Worm (Caenorhabditis elegans) whole organism, L2 larva: ENCODE data around the gene C07G1.15.

ENCODE experiments used
- C34F6.9 ChIP-seq: fragments of 150-350 bp; optimal IDR thresholded peaks from 2 replicates; lab custom pipeline; 2014; ENCODE audit warnings: missing biosample characterization, missing genetic modification characterization
- R02D3.7 ChIP-seq: fragments of 150-350 bp; optimal IDR thresholded peaks from 2 replicates; lab custom pipeline; 2014; ENCODE audit warnings: missing biosample characterization, missing genetic modification characterization
- Y55F3AM.14 ChIP-seq: fragments of 200-800 bp; sonication (Bioruptor generic); optimal IDR thresholded peaks from 2 replicates; lab custom pipeline; 2018; ENCODE audit warnings: mild to moderate bottlenecking, missing genetic modification characterization, missing compliant biosample characterization
- ZK546.5 ChIP-seq: sonication (generic microtip); optimal IDR thresholded peaks from 2 replicates; lab custom pipeline; 2017; ENCODE audit warnings: missing biosample characterization, missing genetic modification characterization
- ama-1 ChIP-seq: fragments of 150-350 bp; optimal IDR thresholded peaks from 2 replicates; lab custom pipeline; 2018; ENCODE audit warnings: inconsistent platforms
- blmp-1 ChIP-seq: sonication (generic microtip); optimal IDR thresholded peaks from 2 replicates; lab custom pipeline; 2017; ENCODE audit warnings: missing genetic modification characterization, mild to moderate bottlenecking, missing compliant biosample characterization, antibody characterized with exemption, moderate library complexity; ENCODE audit not compliant: insufficient read depth
- ceh-16 ChIP-seq: fragments of 150-350 bp; optimal IDR thresholded peaks from 2 replicates; lab custom pipeline; 2014; ENCODE audit warnings: missing biosample characterization, missing genetic modification characterization
- ceh-82 ChIP-seq: fragments of 150-350 bp; optimal IDR thresholded peaks from 2 replicates; lab custom pipeline; 2014; ENCODE audit warnings: missing biosample characterization, missing genetic modification characterization
- crh-2 ChIP-seq: sonication (generic microtip); optimal IDR thresholded peaks from 2 replicates; lab custom pipeline; 2017; ENCODE audit warnings: missing biosample characterization, missing genetic modification characterization
- elt-1 ChIP-seq: fragments of 150-350 bp; optimal IDR thresholded peaks from 2 replicates; lab custom pipeline; 2014; ENCODE audit warnings: missing biosample characterization, missing genetic modification characterization
- fos-1 ChIP-seq: fragments of 150-350 bp; optimal IDR thresholded peaks from 2 replicates; lab custom pipeline; 2014; ENCODE audit warnings: missing biosample characterization, missing genetic modification characterization
- gmeb-1 ChIP-seq: fragments of 150-350 bp; optimal IDR thresholded peaks from 2 replicates; lab custom pipeline; 2014; ENCODE audit warnings: missing biosample characterization, missing genetic modification characterization
- lin-11 ChIP-seq: fragments of 150-350 bp; sonication (generic microtip); optimal IDR thresholded peaks from 2 replicates; lab custom pipeline; 2014; ENCODE audit warnings: missing biosample characterization, missing genetic modification characterization, inconsistent platforms, mixed read lengths
- lin-13 ChIP-seq: fragments of 150-350 bp; optimal IDR thresholded peaks from 2 replicates; lab custom pipeline; 2014; ENCODE audit warnings: missing biosample characterization, missing genetic modification reagents, missing genetic modification characterization
- lin-39 ChIP-seq: fragments of 150-350 bp; optimal IDR thresholded peaks from 2 replicates; lab custom pipeline; 2014; ENCODE audit warnings: missing biosample characterization, missing genetic modification reagents, missing genetic modification characterization
- lsy-2 ChIP-seq, 2 experiments: fragments of 150-350 bp in 1 of 2; sonication (generic microtip) in 1 of 2; optimal IDR thresholded peaks; 2 replicates each; lab custom pipeline; 2014 to 2017; ENCODE audit warnings: missing biosample characterization in 2 of 2, missing genetic modification characterization in 2 of 2
- mab-5 ChIP-seq: fragments of 150-350 bp; optimal IDR thresholded peaks from 2 replicates; lab custom pipeline; 2014; ENCODE audit warnings: missing biosample characterization, missing genetic modification characterization
- mdl-1 ChIP-seq, 2 experiments: fragments of 150-350 bp in 1 of 2; sonication (generic microtip) in 1 of 2; optimal IDR thresholded peaks; 2 replicates each; lab custom pipeline; 2017; ENCODE audit warnings: missing biosample characterization in 2 of 2, missing genetic modification characterization in 2 of 2
- nhr-10 ChIP-seq: sonication (generic microtip); optimal IDR thresholded peaks from 2 replicates; lab custom pipeline; 2017; ENCODE audit warnings: missing biosample characterization, missing genetic modification characterization
- nhr-129 ChIP-seq: fragments of 150-350 bp; optimal IDR thresholded peaks from 2 replicates; lab custom pipeline; 2014; ENCODE audit warnings: missing biosample characterization, missing genetic modification characterization
- nhr-21 ChIP-seq: fragments of 150-350 bp; optimal IDR thresholded peaks from 2 replicates; lab custom pipeline; 2014; ENCODE audit warnings: missing biosample characterization, missing genetic modification characterization
- nhr-23 ChIP-seq: fragments of 150-350 bp; optimal IDR thresholded peaks from 2 replicates; lab custom pipeline; 2014; ENCODE audit warnings: missing biosample characterization, missing genetic modification reagents, missing genetic modification characterization
- nhr-237 ChIP-seq: fragments of 150-350 bp; optimal IDR thresholded peaks from 2 replicates; lab custom pipeline; 2014; ENCODE audit warnings: missing biosample characterization, missing genetic modification characterization
- nhr-25 ChIP-seq: fragments of 150-350 bp; sonication (generic microtip); optimal IDR thresholded peaks from 3 replicates; lab custom pipeline; 2014; ENCODE audit warnings: missing biosample characterization, missing genetic modification characterization
- nhr-77 ChIP-seq: fragments of 150-350 bp; optimal IDR thresholded peaks from 2 replicates; lab custom pipeline; 2014; ENCODE audit warnings: missing biosample characterization, missing genetic modification characterization
- sem-4 ChIP-seq: fragments of 150-350 bp; optimal IDR thresholded peaks from 2 replicates; lab custom pipeline; 2014; ENCODE audit warnings: missing biosample characterization, missing genetic modification reagents, missing genetic modification characterization
- skn-1 ChIP-seq: sonication (generic microtip); optimal IDR thresholded peaks from 2 replicates; lab custom pipeline; 2017; ENCODE audit warnings: missing biosample characterization, missing genetic modification characterization
- sma-3 ChIP-seq: sonication (generic microtip); optimal IDR thresholded peaks from 2 replicates; lab custom pipeline; 2016; ENCODE audit warnings: missing genetic modification reagents, missing genetic modification characterization, missing compliant biosample characterization
- unc-39 ChIP-seq: fragments of 150-350 bp; optimal IDR thresholded peaks from 2 replicates; lab custom pipeline; 2014; ENCODE audit warnings: missing biosample characterization, missing genetic modification characterization
- unc-55 ChIP-seq: fragments of 150-350 bp; sonication (generic microtip); optimal IDR thresholded peaks from 3 replicates; lab custom pipeline; 2014; ENCODE audit warnings: missing biosample characterization, missing genetic modification reagents, missing genetic modification characterization
- unc-62 ChIP-seq: fragments of 150-350 bp; optimal IDR thresholded peaks from 2 replicates; lab custom pipeline; 2014; ENCODE audit warnings: missing biosample characterization, missing genetic modification reagents, missing genetic modification characterization
- zag-1 ChIP-seq: fragments of 150-350 bp; optimal IDR thresholded peaks from 2 replicates; lab custom pipeline; 2014; ENCODE audit warnings: missing biosample characterization, missing genetic modification characterization
- ztf-4 ChIP-seq: fragments of 150-350 bp; optimal IDR thresholded peaks from 2 replicates; lab custom pipeline; 2014; ENCODE audit warnings: missing biosample characterization, missing genetic modification characterization

C07G1.15 gene

DNA sequence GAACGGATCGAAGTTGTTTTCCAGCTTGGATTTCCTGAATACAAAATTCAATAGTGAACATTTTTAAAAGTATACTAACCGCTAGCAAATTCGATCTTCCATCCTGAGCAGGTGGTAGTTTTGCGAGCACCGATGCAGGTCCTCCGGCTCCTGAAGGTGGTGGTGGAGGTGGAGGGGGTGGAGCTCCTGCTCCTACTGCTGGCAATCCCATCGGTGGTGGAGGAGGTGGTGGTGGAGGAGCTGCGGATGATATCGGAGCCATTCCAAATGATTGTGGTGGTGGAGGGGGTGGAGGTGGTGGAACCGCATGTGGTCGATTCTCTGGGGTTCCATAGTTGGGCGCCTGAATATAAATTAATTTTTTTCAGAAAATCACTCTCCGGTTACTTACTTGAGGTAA, 19.9 kb downstream of the C07G1.15 start:
- no peak for TF ChIP-seq nhr-129 (tag; lab: Kevin White, UChicago)
- no peak for TF ChIP-seq fos-1 (tag; lab: Kevin White, UChicago)
- TF ChIP-seq nhr-23 (tag; lab: Kevin White, UChicago): no peak
- no peak for TF ChIP-seq gmeb-1
- no peak for TF ChIP-seq mdl-1 (tag; optimal IDR thresholded peaks at IDR 0.05; lab: Kevin White, UChicago)
- no peak for TF ChIP-seq lin-11
- no peak for TF ChIP-seq lin-39
- TF ChIP-seq ama-1 (lab: Kevin White, UChicago): no peak
- TF ChIP-seq unc-55 (GFP tag; lab: Kevin White, UChicago): no peak
- TF ChIP-seq unc-62 (GFP tag; lab: Kevin White, UChicago): no peak

DNA sequence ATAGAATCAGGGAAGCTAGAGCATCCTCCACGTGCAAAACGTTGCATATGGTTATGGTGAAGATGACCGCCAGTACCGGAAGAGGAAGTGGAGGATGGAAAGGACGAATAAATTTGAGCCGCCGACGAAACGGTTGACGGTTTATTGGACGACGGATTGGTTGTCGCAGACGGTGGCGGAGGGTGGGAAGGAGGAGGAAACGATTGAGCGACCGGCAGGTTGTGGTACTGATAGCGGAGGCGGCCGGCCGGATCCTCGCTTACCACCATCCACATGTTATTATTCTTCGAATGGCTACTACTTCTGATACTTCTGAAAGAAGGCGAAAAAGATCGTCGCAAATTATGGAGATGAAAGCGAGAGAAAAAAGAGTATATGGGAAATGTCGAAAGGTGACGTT, 23.1 kb downstream of the C07G1.15 start:
- TF ChIP-seq ama-1 (lab: Kevin White, UChicago) (no peak), ceh-82 (tag; lab: Kevin White, UChicago) (no peak), elt-1 (tag; lab: Kevin White, UChicago) (no peak), lsy-2 (tag; optimal IDR thresholded peaks at IDR 0.05; lab: Kevin White, UChicago) (no peak), nhr-25 (tag; lab: Kevin White, UChicago) (no peak), ZK546.5 (no peak), nhr-10 (tag; lab: Kevin White, UChicago) (no peak), lin-13 (no peak)

DNA sequence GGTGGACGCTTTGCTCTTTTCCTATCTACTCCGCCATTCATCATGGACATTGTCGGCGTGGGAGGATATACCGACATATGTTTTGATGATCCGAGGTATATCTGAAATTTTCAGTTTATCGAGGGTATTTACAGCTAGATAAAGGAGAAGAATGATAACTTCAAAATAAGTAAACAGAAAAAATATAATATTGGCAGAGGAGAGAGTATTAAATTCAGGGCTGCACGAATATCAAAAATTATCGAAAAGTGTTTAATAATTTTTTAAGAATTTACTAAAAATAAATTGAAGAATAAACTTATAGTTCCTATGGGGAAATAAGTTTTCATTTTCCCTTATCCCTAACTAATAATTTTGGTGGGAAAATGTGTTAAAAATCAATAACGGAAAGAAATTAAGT, 29.1 kb downstream of the C07G1.15 start, which contains the start of gene wsp-1:
wsp-1 (minus strand) TSS at position 101 of the 400 bp plus-strand sequence.
- no peak for TF ChIP-seq mdl-1 (tag; optimal IDR thresholded peaks at IDR 0.05; lab: Kevin White, UChicago)
- no peak for TF ChIP-seq sem-4 (tag; lab: Kevin White, UChicago)
- no peak for TF ChIP-seq nhr-21 (tag; lab: Kevin White, UChicago)
- TF ChIP-seq ama-1 (lab: Kevin White, UChicago): no peak
- TF ChIP-seq mab-5: no peak
- no peak for TF ChIP-seq Y55F3AM.14 (GFP tag; lab: Kevin White, UChicago)
- no peak for TF ChIP-seq sma-3 (GFP tag; lab: Kevin White, UChicago)
- TF ChIP-seq lin-11: no peak
- no peak for TF ChIP-seq skn-1 (tag; lab: Kevin White, UChicago)
- TF ChIP-seq nhr-25 (tag; lab: Kevin White, UChicago): no peak
- no peak for TF ChIP-seq unc-39 (tag; lab: Kevin White, UChicago)
- TF ChIP-seq nhr-10 (tag; lab: Kevin White, UChicago): no peak
- TF ChIP-seq, all 48 proteins: peak for 0

DNA sequence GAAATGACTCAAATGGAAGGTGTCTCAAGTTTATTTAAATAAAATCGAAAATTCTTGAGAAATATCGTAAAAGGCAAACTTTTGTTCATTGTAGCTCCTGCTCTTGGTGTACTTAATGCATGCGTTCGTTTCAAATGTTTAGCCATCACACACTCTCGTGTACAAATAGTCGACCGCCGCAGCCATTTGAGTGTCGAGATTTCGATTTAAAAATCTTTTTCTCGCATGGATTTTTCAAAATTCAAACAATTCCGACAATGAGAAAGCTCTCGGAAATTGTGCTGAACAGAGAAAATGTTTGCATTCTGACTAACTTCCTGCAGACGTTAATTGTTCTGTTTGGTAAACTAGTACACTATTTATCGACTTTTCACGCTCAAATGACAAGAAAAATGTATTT, 29.5 kb downstream of the C07G1.15 start:
- no peak for TF ChIP-seq nhr-237 (tag; lab: Kevin White, UChicago)
- TF ChIP-seq ceh-16: no peak

DNA sequence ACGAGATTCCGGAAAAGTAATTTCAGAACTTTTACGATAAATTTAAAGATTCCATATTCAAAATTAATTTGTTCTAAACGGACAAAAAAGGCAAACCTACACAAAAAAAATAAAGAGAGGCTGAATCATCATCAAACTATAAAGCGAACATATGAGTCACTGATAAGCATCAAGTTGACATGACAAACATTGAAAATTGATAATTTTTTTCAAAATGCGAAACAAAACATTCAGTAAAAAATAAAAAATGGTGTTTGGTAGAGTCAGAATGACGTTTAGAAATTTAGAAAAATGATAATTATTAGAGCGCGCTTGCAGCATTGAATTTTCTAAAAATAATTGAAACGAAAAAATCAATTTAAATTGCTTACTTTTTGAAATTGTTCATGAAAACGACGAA, 30.1 kb downstream of the C07G1.15 start:
- TF ChIP-seq crh-2 (peak; percentile 8), fos-1 (tag; lab: Kevin White, UChicago) (peak; percentile 94), unc-55 (GFP tag; lab: Kevin White, UChicago) (no peak)

DNA sequence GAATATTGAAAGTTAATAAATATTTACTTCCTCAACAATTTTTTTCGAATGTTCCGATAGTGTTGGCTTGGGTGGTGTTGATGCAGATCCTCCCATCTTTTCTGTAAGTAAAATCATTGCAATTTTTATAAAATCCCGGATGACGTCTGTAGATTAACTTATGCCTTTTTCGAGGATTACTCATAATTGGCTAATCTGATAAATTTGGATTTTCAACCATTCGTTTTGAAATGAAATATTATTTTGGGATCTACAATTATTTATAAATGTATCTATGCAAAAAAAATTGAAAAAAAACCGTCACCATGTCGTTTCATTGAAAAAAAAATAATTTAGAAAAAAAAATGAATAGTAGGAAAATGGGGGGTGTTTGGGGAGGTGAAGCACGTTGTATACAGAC, 31.4 kb downstream of the C07G1.15 start, which contains the start of gene glrx-22:
glrx-22 (minus strand) TSS at position 101 of the 400 bp plus-strand sequence.
- TF ChIP-seq nhr-237 (tag; lab: Kevin White, UChicago): no peak
- no peak for TF ChIP-seq unc-39 (tag; lab: Kevin White, UChicago)
- no peak for TF ChIP-seq crh-2
- TF ChIP-seq blmp-1 (tag; lab: Kevin White, UChicago): no peak
- TF ChIP-seq R02D3.7 (tag; lab: Kevin White, UChicago): no peak
- TF ChIP-seq zag-1 (tag; lab: Kevin White, UChicago): no peak
- TF ChIP-seq ztf-4 (tag; lab: Kevin White, UChicago): no peak
- TF ChIP-seq C34F6.9: no peak
- TF ChIP-seq sma-3 (GFP tag; lab: Kevin White, UChicago): no peak
- TF ChIP-seq Y55F3AM.14 (GFP tag; lab: Kevin White, UChicago): no peak
- TF ChIP-seq nhr-77: no peak
- TF ChIP-seq gmeb-1: no peak
